Fruit fly (Drosophila melanogaster) whole organism, embryonic: Measurements from ENCODE around the gene peg.
A peak's percentile ranks its signal among the peaks of the same experiment; 100 is the strongest.

Experiments
- Blimp-1 ChIP-seq: fragments of 200-800 bp; sonication (Bioruptor generic); optimal IDR thresholded peaks from 3 replicates; lab custom pipeline; 2018; ENCODE audit warnings: missing biosample characterization, missing genetic modification characterization, mild to moderate bottlenecking, moderate library complexity, missing genetic modification reagents
- CG10543 ChIP-seq: fragments of 200-800 bp; sonication (Bioruptor generic); optimal IDR thresholded peaks from 3 replicates; lab custom pipeline; 2017; ENCODE audit warnings: missing biosample characterization, mild to moderate bottlenecking, missing genetic modification characterization, moderate library complexity
- CG10979 ChIP-seq: fragments of 200-800 bp; sonication (Bioruptor generic); optimal IDR thresholded peaks from 2 replicates; lab custom pipeline; 2018; ENCODE audit warnings: missing biosample characterization, mild to moderate bottlenecking, missing genetic modification characterization, moderate library complexity
- CG11398 ChIP-seq: fragments of 200-800 bp; sonication (Bioruptor generic); optimal IDR thresholded peaks from 2 replicates; lab custom pipeline; 2016; ENCODE audit warnings: missing biosample characterization, missing genetic modification characterization
- CG11560 ChIP-seq: fragments of 200-800 bp; sonication (Bioruptor generic); IDR thresholded peaks from 3 replicates; pipeline ENCODE4 v1.3.6; 2022; ENCODE audit warnings: missing biosample characterization, missing genetic modification characterization
- CG12104 ChIP-seq: fragments of 200-800 bp; sonication (Bioruptor generic); optimal IDR thresholded peaks from 3 replicates; lab custom pipeline; 2016; ENCODE audit warnings: missing biosample characterization, missing genetic modification characterization
- CG12236 ChIP-seq: fragments of 200-800 bp; sonication (Bioruptor generic); optimal IDR thresholded peaks from 2 replicates; lab custom pipeline; 2016; ENCODE audit warnings: missing biosample characterization, missing genetic modification characterization
- CG1233 ChIP-seq: fragments of 200-800 bp; sonication (Bioruptor generic); optimal IDR thresholded peaks from 4 replicates; lab custom pipeline; 2018; ENCODE audit warnings: missing biosample characterization, mild to moderate bottlenecking, missing genetic modification characterization
- CG12942 ChIP-seq: fragments of 200-800 bp; sonication (Bioruptor generic); optimal IDR thresholded peaks from 3 replicates; lab custom pipeline; 2016; ENCODE audit warnings: missing biosample characterization, missing genetic modification characterization
- CG13296 ChIP-seq: fragments of 200-800 bp; sonication (Bioruptor generic); optimal IDR thresholded peaks from 3 replicates; lab custom pipeline; 2018; ENCODE audit warnings: missing biosample characterization, mild to moderate bottlenecking, missing genetic modification characterization
- CG13624 ChIP-seq: fragments of 200-800 bp; sonication (Bioruptor generic); optimal IDR thresholded peaks from 2 replicates; lab custom pipeline; 2016; ENCODE audit warnings: missing biosample characterization, missing genetic modification characterization
- CG14710 ChIP-seq: fragments of 200-800 bp; sonication (Bioruptor generic); optimal IDR thresholded peaks from 3 replicates; lab custom pipeline; 2019; ENCODE audit warnings: missing biosample characterization, mild to moderate bottlenecking, missing genetic modification characterization, moderate library complexity
- CG1792 ChIP-seq: fragments of 200-800 bp; sonication (Bioruptor generic); optimal IDR thresholded peaks from 2 replicates; lab custom pipeline; 2016; ENCODE audit warnings: missing biosample characterization, missing genetic modification characterization
- CG18476 ChIP-seq: fragments of 200-800 bp; sonication (Bioruptor generic); optimal IDR thresholded peaks from 2 replicates; lab custom pipeline; 2016; ENCODE audit warnings: missing biosample characterization, mild to moderate bottlenecking, missing genetic modification characterization
- CG18764 ChIP-seq: fragments of 200-800 bp; sonication (Bioruptor generic); optimal IDR thresholded peaks from 3 replicates; lab custom pipeline; 2016; ENCODE audit warnings: missing biosample characterization, missing genetic modification characterization
- CG30403 ChIP-seq: fragments of 200-800 bp; sonication (Bioruptor generic); optimal IDR thresholded peaks from 3 replicates; lab custom pipeline; 2016; ENCODE audit warnings: missing biosample characterization, missing genetic modification characterization
- CG31441 ChIP-seq: fragments of 200-800 bp; sonication (Bioruptor generic); IDR thresholded peaks from 2 replicates; pipeline ENCODE4 v1.3.6; 2022; ENCODE audit warnings: missing biosample characterization, missing genetic modification characterization
- CG3995 ChIP-seq: fragments of 200-800 bp; sonication (Bioruptor generic); optimal IDR thresholded peaks from 3 replicates; lab custom pipeline; 2016; ENCODE audit warnings: missing biosample characterization, missing genetic modification characterization
- CG6654 ChIP-seq: fragments of 200-800 bp; sonication (Bioruptor generic); optimal IDR thresholded peaks from 2 replicates; lab custom pipeline; 2017; ENCODE audit warnings: missing biosample characterization, mild to moderate bottlenecking, missing genetic modification characterization
- CG7357 ChIP-seq: fragments of 200-800 bp; sonication (Bioruptor generic); IDR thresholded peaks from 3 replicates; pipeline ENCODE4 v1.3.6; 2022; ENCODE audit warnings: missing biosample characterization, missing genetic modification characterization
- CG7372 ChIP-seq: fragments of 200-800 bp; sonication (Bioruptor generic); IDR thresholded peaks from 2 replicates; pipeline ENCODE4 v1.3.6; 2022; ENCODE audit warnings: missing biosample characterization, missing genetic modification characterization
- CG7556 ChIP-seq: fragments of 200-800 bp; sonication (Bioruptor generic); optimal IDR thresholded peaks from 2 replicates; lab custom pipeline; 2017; ENCODE audit warnings: missing biosample characterization, mild to moderate bottlenecking, missing genetic modification characterization
- CG8359 ChIP-seq: fragments of 200-800 bp; sonication (Bioruptor generic); optimal IDR thresholded peaks from 2 replicates; lab custom pipeline; 2017; ENCODE audit warnings: missing biosample characterization, mild to moderate bottlenecking, missing genetic modification characterization, borderline replicate concordance
- CG8924 ChIP-seq: fragments of 200-800 bp; optimal IDR thresholded peaks from 3 replicates; lab custom pipeline; 2019; ENCODE audit warnings: missing biosample characterization, mild to moderate bottlenecking, missing genetic modification characterization, moderate library complexity
- CG9797 ChIP-seq: fragments of 200-800 bp; sonication (Bioruptor generic); optimal IDR thresholded peaks from 3 replicates; lab custom pipeline; 2018; ENCODE audit warnings: missing biosample characterization, mild to moderate bottlenecking, missing genetic modification characterization
- CG9932 ChIP-seq: fragments of 200-800 bp; sonication (Bioruptor generic); IDR thresholded peaks from 2 replicates; pipeline ENCODE4 v1.3.6; 2022; ENCODE audit warnings: missing biosample characterization, missing genetic modification characterization
- D19A ChIP-seq: fragments of 200-800 bp; optimal IDR thresholded peaks from 3 replicates; lab custom pipeline; 2019; ENCODE audit warnings: missing biosample characterization, mild to moderate bottlenecking, missing genetic modification characterization, moderate library complexity
- Dp ChIP-seq: fragments of 200-800 bp; sonication (Bioruptor generic); optimal IDR thresholded peaks from 2 replicates; lab custom pipeline; 2018; ENCODE audit warnings: missing biosample characterization, mild to moderate bottlenecking, missing genetic modification characterization, moderate library complexity
- Dref ChIP-seq: fragments of 200-800 bp; sonication (Bioruptor generic); IDR thresholded peaks from 2 replicates; pipeline ENCODE4 v1.3.6; 2022; ENCODE audit warnings: missing biosample characterization, missing genetic modification characterization
- Elba2 ChIP-seq: fragments of 200-800 bp; sonication (Bioruptor generic); optimal IDR thresholded peaks from 3 replicates; lab custom pipeline; 2016; ENCODE audit warnings: missing biosample characterization, missing genetic modification characterization
- Gug ChIP-seq: fragments of 200-800 bp; sonication (Bioruptor generic); IDR thresholded peaks from 4 replicates; pipeline ENCODE4 v1.3.6; 2022; ENCODE audit warnings: missing biosample characterization, missing genetic modification characterization
- HHEX ChIP-seq: fragments of 200-800 bp; sonication (Bioruptor generic); optimal IDR thresholded peaks from 3 replicates; lab custom pipeline; 2017; ENCODE audit warnings: missing biosample characterization, mild to moderate bottlenecking, missing genetic modification characterization, missing genetic modification reagents
- Max ChIP-seq: fragments of 200-800 bp; sonication (Bioruptor generic); optimal IDR thresholded peaks from 2 replicates; lab custom pipeline; 2016; ENCODE audit warnings: missing biosample characterization, mild to moderate bottlenecking, missing genetic modification characterization
- NfI ChIP-seq: fragments of 200-800 bp; sonication (Bioruptor generic); optimal IDR thresholded peaks from 3 replicates; lab custom pipeline; 2018; ENCODE audit warnings: missing biosample characterization, mild to moderate bottlenecking, missing genetic modification characterization, moderate library complexity
- Pdp1 ChIP-seq, 2 experiments: fragments of 200-800 bp; sonication (Bioruptor generic); optimal IDR thresholded peaks; 3 replicates each; lab custom pipeline; 2016; ENCODE audit warnings: missing biosample characterization in 2 of 2, missing genetic modification characterization in 2 of 2, mild to moderate bottlenecking in 1 of 2, moderate library complexity in 1 of 2
- Usf ChIP-seq: fragments of 200-800 bp; sonication (Bioruptor generic); optimal IDR thresholded peaks from 2 replicates; lab custom pipeline; 2017; ENCODE audit warnings: missing genotype, missing biosample characterization, missing genetic modification characterization
- Xbp1 ChIP-seq: fragments of 200-800 bp; sonication (Bioruptor generic); optimal IDR thresholded peaks from 3 replicates; lab custom pipeline; 2016; ENCODE audit warnings: missing biosample characterization, mild to moderate bottlenecking, missing genetic modification characterization
- ara ChIP-seq: fragments of 200-800 bp; sonication (Bioruptor generic); IDR thresholded peaks from 2 replicates; pipeline ENCODE4 v1.3.6; 2022; ENCODE audit warnings: missing biosample characterization, missing genetic modification characterization
- az2 ChIP-seq: fragments of 200-800 bp; sonication (Bioruptor generic); optimal IDR thresholded peaks from 3 replicates; lab custom pipeline; 2016; ENCODE audit warnings: missing biosample characterization, missing genetic modification characterization
- bab2 ChIP-seq: fragments of 200-800 bp; sonication (Bioruptor generic); optimal IDR thresholded peaks from 2 replicates; lab custom pipeline; 2016; ENCODE audit warnings: missing biosample characterization, missing genetic modification characterization
- chm ChIP-seq: fragments of 200-800 bp; sonication (Bioruptor generic); IDR thresholded peaks from 2 replicates; pipeline ENCODE4 v1.3.6; 2022; ENCODE audit warnings: missing biosample characterization, missing genetic modification characterization
- cwo ChIP-seq: fragments of 200-800 bp; sonication (Bioruptor generic); optimal IDR thresholded peaks from 3 replicates; lab custom pipeline; 2017; ENCODE audit warnings: missing biosample characterization, missing genetic modification characterization, mild to moderate bottlenecking, moderate library complexity, missing genetic modification reagents
- disco-r ChIP-seq: fragments of 200-800 bp; sonication (Bioruptor generic); optimal IDR thresholded peaks from 2 replicates; lab custom pipeline; 2016; ENCODE audit warnings: missing biosample characterization, missing genetic modification characterization
- grn ChIP-seq: fragments of 200-800 bp; sonication (Bioruptor generic); optimal IDR thresholded peaks from 3 replicates; lab custom pipeline; 2017; ENCODE audit warnings: missing biosample characterization, missing genetic modification characterization
- inv ChIP-seq: fragments of 200-800 bp; sonication (Bioruptor generic); IDR thresholded peaks from 2 replicates; pipeline ENCODE4 v1.3.6; 2022; ENCODE audit warnings: missing biosample characterization, missing genetic modification characterization; ENCODE audit not compliant: partially characterized antibody
- sug ChIP-seq: fragments of 200-800 bp; optimal IDR thresholded peaks from 2 replicates; lab custom pipeline; 2019; ENCODE audit warnings: missing biosample characterization, mild to moderate bottlenecking, missing genetic modification characterization, moderate library complexity
- tap ChIP-seq: fragments of 200-800 bp; optimal IDR thresholded peaks from 3 replicates; lab custom pipeline; 2019; ENCODE audit warnings: missing biosample characterization, mild to moderate bottlenecking, missing genetic modification characterization, moderate library complexity
- trem ChIP-seq: fragments of 200-800 bp; optimal IDR thresholded peaks from 3 replicates; lab custom pipeline; 2019; ENCODE audit warnings: missing biosample characterization, mild to moderate bottlenecking, missing genetic modification characterization, moderate library complexity
- vnd ChIP-seq: fragments of 200-800 bp; sonication (Bioruptor generic); IDR thresholded peaks from 3 replicates; pipeline ENCODE4 v1.3.6; 2022; ENCODE audit warnings: missing biosample characterization, missing genetic modification characterization; ENCODE audit not compliant: partially characterized antibody
- yki ChIP-seq: fragments of >200 bp; optimal IDR thresholded peaks from 3 replicates; lab custom pipeline; 2018
- zen ChIP-seq: fragments of 200-800 bp; sonication (Bioruptor generic); optimal IDR thresholded peaks from 3 replicates; lab custom pipeline; 2018; ENCODE audit warnings: missing biosample characterization, mild to moderate bottlenecking, missing genetic modification characterization, moderate library complexity

peg gene

DNA sequence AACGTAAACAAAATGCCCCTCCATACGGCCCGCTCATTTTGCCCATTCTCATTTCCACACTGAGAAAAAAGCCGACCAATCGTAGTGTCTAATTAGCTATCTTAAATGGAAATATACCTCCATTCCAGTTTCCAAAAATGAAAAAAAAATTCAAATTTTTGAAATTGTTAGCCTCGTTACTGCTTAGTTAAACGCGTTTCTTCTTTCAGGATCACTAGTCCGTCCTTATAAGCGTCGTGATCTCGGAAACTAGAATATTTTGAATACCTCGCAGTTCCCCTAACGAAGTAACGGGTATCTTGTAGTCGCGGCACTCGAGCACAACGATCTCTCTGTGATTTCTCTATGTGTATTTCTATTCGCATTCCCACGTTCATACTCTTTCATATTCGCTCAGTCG, 34.3 kb downstream of the peg start (continued):
- TF ChIP-seq ara (GFP tag; lab: Robert Waterston, UW) = no peak
- no peak for TF ChIP-seq grn (GFP tag; lab: Kevin White, UChicago)
- peak; percentile 25 for TF ChIP-seq CG3995 (GFP tag; lab: Kevin White, UChicago)
- TF ChIP-seq inv (GFP tag; lab: Robert Waterston, UW) = no peak
- no peak for TF ChIP-seq Dp (GFP tag; lab: Kevin White, UChicago)
- no peak for TF ChIP-seq Dref (GFP tag; lab: Robert Waterston, UW)
- peak; percentile 53 for TF ChIP-seq Xbp1
- TF ChIP-seq CG9932 (GFP tag; lab: Robert Waterston, UW) = peak; percentile 62
- peak; percentile 69 for TF ChIP-seq CG13296 (GFP tag; lab: Kevin White, UChicago)
- no peak for TF ChIP-seq yki (lab: Kevin White, UChicago)
- peak; percentile 5 for TF ChIP-seq cwo (GFP tag; lab: Kevin White, UChicago)
- TF ChIP-seq CG18476 = peak; percentile 17
- TF ChIP-seq CG11398 (GFP tag; lab: Kevin White, UChicago) = peak; percentile 33
- TF ChIP-seq CG7357 (GFP tag; lab: Robert Waterston, UW) = peak; percentile 73
- TF ChIP-seq CG7556 (GFP tag; lab: Kevin White, UChicago) = peak; percentile 63
- TF ChIP-seq bab2 (GFP tag; lab: Kevin White, UChicago) = peak; percentile 69
- TF ChIP-seq CG7372 = peak; percentile 25; the same call in 1 of the 2 replicates
- TF ChIP-seq az2 = peak; percentile 39
- TF ChIP-seq Pdp1 (GFP tag; optimal IDR thresholded peaks at IDR 0.05; lab: Kevin White, UChicago) = peak; percentile 28 to 69
- no peak for TF ChIP-seq Elba2
- no peak for TF ChIP-seq CG9797 (GFP tag; lab: Kevin White, UChicago)
- TF ChIP-seq CG1792 (GFP tag; lab: Kevin White, UChicago) = peak; percentile 47
- TF ChIP-seq CG30403 (GFP tag; lab: Kevin White, UChicago) = peak; percentile 71
- no peak for TF ChIP-seq Usf (GFP tag; lab: Kevin White, UChicago)
- no peak for TF ChIP-seq vnd (GFP tag; lab: Robert Waterston, UW)
- TF ChIP-seq CG10543 (GFP tag; lab: Kevin White, UChicago) = peak; percentile 22
- peak; percentile 27 for TF ChIP-seq CG12236 (GFP tag; lab: Kevin White, UChicago)
- peak; percentile 43 for TF ChIP-seq Blimp-1 (GFP tag; lab: Kevin White, UChicago)
- peak; percentile 20 for TF ChIP-seq CG14710 (tag; lab: Kevin White, UChicago)
- peak; percentile 32 for TF ChIP-seq CG6654
- no peak for TF ChIP-seq zen (tag; lab: Kevin White, UChicago)
- TF ChIP-seq tap (tag; lab: Kevin White, UChicago) = peak; percentile 27
- TF ChIP-seq CG31441 = peak; percentile 73
- TF ChIP-seq CG13624 (GFP tag; lab: Kevin White, UChicago) = peak; percentile 67
- TF ChIP-seq CG12942 (GFP tag; lab: Kevin White, UChicago) = peak; percentile 2
- TF ChIP-seq CG1233 = no peak
- peak; percentile 59 for TF ChIP-seq disco-r (GFP tag; lab: Kevin White, UChicago)
- peak; percentile 56 for TF ChIP-seq CG8924
- no peak for TF ChIP-seq HHEX (GFP tag; lab: Kevin White, UChicago)
- 0 out of 2 replicates have a peak, but pooled peaks have one; percentile 16 for TF ChIP-seq chm (GFP tag; lab: Robert Waterston, UW)
- peak; percentile 18 for TF ChIP-seq CG12104 (GFP tag; lab: Kevin White, UChicago)
- peak; percentile 64 for TF ChIP-seq sug (tag; lab: Kevin White, UChicago)
- TF ChIP-seq CG18764 (GFP tag; lab: Kevin White, UChicago) = no peak
- TF ChIP-seq CG10979 (tag; lab: Kevin White, UChicago) = no peak
- TF ChIP-seq trem = no peak
- TF ChIP-seq Max = no peak
- peak; percentile 52 for TF ChIP-seq NfI (GFP tag; lab: Kevin White, UChicago)
- TF ChIP-seq D19A (tag; lab: Kevin White, UChicago) = peak; percentile 40
- TF ChIP-seq CG11560 = peak; percentile 47; the same call in 2 of the 3 replicates
- peak; percentile 45; the same call in 1 of the 4 replicates for TF ChIP-seq Gug (GFP tag; lab: Robert Waterston, UW)
- no peak for TF ChIP-seq CG8359 (GFP tag; lab: Kevin White, UChicago)
